Worm (Caenorhabditis elegans): ENCODE results near the gene pacs-1.

Gene pacs-1

ce11 chrV:9166306-9166705 is 50.8 kb downstream of the pacs-1 start (continued):
- TF ChIP-seq nhr-20 (tag; optimal IDR thresholded peaks at IDR 0.05) = peak; percentile 57
- no peak for TF ChIP-seq isw-1 (GFP tag; IDR thresholded peaks at IDR 0.05)
- peak; percentile 37 for TF ChIP-seq rnt-1 (tag; optimal IDR thresholded peaks at IDR 0.05)
- no peak for TF ChIP-seq ces-1 (GFP tag; optimal IDR thresholded peaks at IDR 0.05)
- peak; percentile 89 for TF ChIP-seq nhr-85 (tag)

- TF ChIP-seq pqm-1 (tag; optimal IDR thresholded peaks at IDR 0.05) (no peak), nhr-20 (tag; optimal IDR thresholded peaks at IDR 0.05) (peak; percentile 78), nhr-47 (tag; optimal IDR thresholded peaks at IDR 0.05) (peak; percentile 34), F16B12.6 (tag; optimal IDR thresholded peaks at IDR 0.05) (no peak), unc-86 (tag; optimal IDR thresholded peaks at IDR 0.05) (no peak), lin-35 (GFP tag; optimal IDR thresholded peaks at IDR 0.05) (no peak), tlp-1 (tag; optimal IDR thresholded peaks at IDR 0.05) (no peak), hlh-4 (tag; optimal IDR thresholded peaks at IDR 0.05) (no peak), blmp-1 (tag; optimal IDR thresholded peaks at IDR 0.05) (peak; percentile 64), nhr-71 (tag; optimal IDR thresholded peaks at IDR 0.05) (peak; percentile 71), nhr-28 (tag; optimal IDR thresholded peaks at IDR 0.05) (no peak), lsy-2 (tag; optimal IDR thresholded peaks at IDR 0.05) (peak in 1 of 2 experiments; percentile 7), nhr-84 (tag; optimal IDR thresholded peaks at IDR 0.05) (no peak), xbp-1 (tag; optimal IDR thresholded peaks at IDR 0.05) (peak; percentile 23), C04F5.9 (tag; optimal IDR thresholded peaks at IDR 0.05) (no peak), lin-14 (GFP tag; optimal IDR thresholded peaks at IDR 0.05) (peak; percentile 91), pax-3 (tag; optimal IDR thresholded peaks at IDR 0.05) (no peak), fkh-8 (tag; optimal IDR thresholded peaks at IDR 0.05) (no peak), ztf-11 (tag; optimal IDR thresholded peaks at IDR 0.05) (no peak), nhr-90 (tag; optimal IDR thresholded peaks at IDR 0.05; ENCODE audit: poor library complexity) (peak; percentile 62), efl-3 (GFP tag; optimal IDR thresholded peaks at IDR 0.05) (no peak), zag-1 (tag; optimal IDR thresholded peaks at IDR 0.05) (no peak), unc-30 (tag; optimal IDR thresholded peaks at IDR 0.05) (no peak), jun-1 (tag; optimal IDR thresholded peaks at IDR 0.05) (no peak), egl-27 (tag; optimal IDR thresholded peaks at IDR 0.05) (no peak), nhr-12 (tag; optimal IDR thresholded peaks at IDR 0.05) (no peak), Y116A8C.19 (tag; optimal IDR thresholded peaks at IDR 0.05; ENCODE audit: borderline replicate concordance) (no peak), tbx-2 (tag; optimal IDR thresholded peaks at IDR 0.05) (no peak), dpl-1 (GFP tag; optimal IDR thresholded peaks at IDR 0.05) (peak in 1 of 3 experiments; percentile 9), elt-3 (tag; optimal IDR thresholded peaks at IDR 0.05) (peak in 4 of 6 experiments; percentile 40 to 82 (median 62)), isw-1 (GFP tag; IDR thresholded peaks at IDR 0.05) (no peak), nhr-85 (tag) (peak; percentile 98), pag-3 (tag; optimal IDR thresholded peaks at IDR 0.05; ENCODE audit: borderline replicate concordance, insufficient read depth) (peak; percentile 60), grh-1 (GFP tag; IDR thresholded peaks at IDR 0.05) (peak; percentile 18; the same call in 1 of the 2 replicates), snpc-4 (tag; optimal IDR thresholded peaks at IDR 0.05) (no peak), ztf-4 (tag; optimal IDR thresholded peaks at IDR 0.05) (peak; percentile 29), mep-1 (tag; optimal IDR thresholded peaks at IDR 0.05) (peak; percentile 26), unc-130 (tag; optimal IDR thresholded peaks at IDR 0.05) (no peak), nhr-19 (GFP tag; conservative IDR thresholded peaks at IDR 0.05) (peak; percentile 31; the same call in 1 of the 2 replicates), ets-5 (GFP tag; IDR thresholded peaks at IDR 0.05) (no peak), mdl-1 (tag; optimal IDR thresholded peaks at IDR 0.05) (no peak), snu-23 (GFP tag; optimal IDR thresholded peaks at IDR 0.05) (peak; percentile 74), ceh-90 (tag; optimal IDR thresholded peaks at IDR 0.05) (no peak), ama-1 (optimal IDR thresholded peaks at IDR 0.05) (peak; percentile 81), lin-15B (tag; optimal IDR thresholded peaks at IDR 0.05) (no peak), fkh-4 (tag; optimal IDR thresholded peaks at IDR 0.05; ENCODE audit: borderline replicate concordance) (no peak)
Measured at ce11 chrV:9165073-9165699, 51.9 kb downstream of the pacs-1 start, which contains the start of gene col-10. Gene col-10, minus strand, starts transcription at chrV:9165307.

All from whole organism, L1 larva.